Fruit fly (Drosophila melanogaster) whole organism, pupa: ENCODE results near the gene mRpS30.

ENCODE experiments used
- CG10348 ChIP-seq: fragments of 200-800 bp; sonication (Bioruptor generic); IDR thresholded peaks from 2 replicates; pipeline ENCODE4 v1.3.6; 2022; ENCODE audit warnings: missing biosample characterization, missing genetic modification characterization
- CG12605 ChIP-seq: fragments of 200-800 bp; sonication (Bioruptor generic); IDR thresholded peaks from 2 replicates; pipeline ENCODE4 v1.3.6; 2022; ENCODE audit warnings: missing biosample characterization, missing genetic modification characterization
- CG13204 ChIP-seq: fragments of 200-800 bp; sonication (Bioruptor generic); optimal IDR thresholded peaks from 2 replicates; lab custom pipeline; 2018; ENCODE audit warnings: missing biosample characterization, mild to moderate bottlenecking, missing genetic modification characterization, moderate library complexity
- CG14655 ChIP-seq: fragments of 200-800 bp; sonication (Bioruptor generic); optimal IDR thresholded peaks from 3 replicates; lab custom pipeline; 2017; ENCODE audit warnings: mild to moderate bottlenecking, missing biosample characterization, missing genetic modification reagents, missing genetic modification characterization
- CG15710 ChIP-seq: fragments of 200-800 bp; sonication (Bioruptor generic); optimal IDR thresholded peaks from 2 replicates; lab custom pipeline; 2018; ENCODE audit warnings: missing biosample characterization, mild to moderate bottlenecking, missing genetic modification characterization, moderate library complexity
- CG17806 ChIP-seq: fragments of 200-800 bp; sonication (Bioruptor generic); optimal IDR thresholded peaks from 2 replicates; lab custom pipeline; 2018; ENCODE audit warnings: missing biosample characterization, mild to moderate bottlenecking, missing genetic modification characterization, moderate library complexity
- CG32121 ChIP-seq: fragments of 200-800 bp; sonication (Bioruptor generic); IDR thresholded peaks from 2 replicates; pipeline ENCODE4 v1.3.6; 2022; ENCODE audit warnings: missing biosample characterization, missing genetic modification characterization
- CG34367 ChIP-seq: fragments of 200-800 bp; sonication (Bioruptor generic); optimal IDR thresholded peaks from 2 replicates; lab custom pipeline; 2018; ENCODE audit warnings: missing biosample characterization, mild to moderate bottlenecking, missing genetic modification characterization
- CG4496 ChIP-seq: fragments of 200-800 bp; sonication (Bioruptor generic); IDR thresholded peaks from 3 replicates; pipeline ENCODE4 v1.3.6; 2022; ENCODE audit warnings: missing biosample characterization, missing genetic modification characterization
- CG8159 ChIP-seq: fragments of 200-800 bp; sonication (Bioruptor generic); optimal IDR thresholded peaks from 3 replicates; lab custom pipeline; 2018; ENCODE audit warnings: missing biosample characterization, mild to moderate bottlenecking, missing genetic modification characterization, moderate library complexity
- CG8301 ChIP-seq: fragments of 200-800 bp; sonication (Bioruptor generic); optimal IDR thresholded peaks from 2 replicates; lab custom pipeline; 2018; ENCODE audit warnings: missing biosample characterization, mild to moderate bottlenecking, missing genetic modification characterization
- CG9948 ChIP-seq: fragments of 200-800 bp; sonication (Bioruptor generic); optimal IDR thresholded peaks from 2 replicates; lab custom pipeline; 2018; ENCODE audit warnings: missing biosample characterization, mild to moderate bottlenecking, missing genetic modification characterization, moderate library complexity
- D1 ChIP-seq: fragments of 200-800 bp; sonication (Bioruptor generic); optimal IDR thresholded peaks from 2 replicates; lab custom pipeline; 2018; ENCODE audit warnings: missing biosample characterization, mild to moderate bottlenecking, missing genetic modification characterization, moderate library complexity
- Ets98B ChIP-seq: fragments of 200-800 bp; sonication (Bioruptor generic); IDR thresholded peaks from 2 replicates; pipeline ENCODE4 v1.3.6; 2022; ENCODE audit warnings: missing biosample characterization, missing genetic modification characterization
- Pif1A ChIP-seq: fragments of 200-800 bp; sonication (Bioruptor generic); optimal IDR thresholded peaks from 3 replicates; lab custom pipeline; 2016; ENCODE audit warnings: missing biosample characterization, missing genetic modification characterization
- Pif1B ChIP-seq: fragments of 200-800 bp; sonication (Bioruptor generic); optimal IDR thresholded peaks from 3 replicates; lab custom pipeline; 2016; ENCODE audit warnings: missing biosample characterization, missing genetic modification characterization
- Snoo ChIP-seq: fragments of 200-800 bp; sonication (Bioruptor generic); optimal IDR thresholded peaks from 3 replicates; lab custom pipeline; 2017; ENCODE audit warnings: missing biosample characterization, mild to moderate bottlenecking, missing genetic modification characterization, inconsistent platforms
- fd96Ca ChIP-seq: fragments of 200-800 bp; sonication (Bioruptor generic); IDR thresholded peaks from 3 replicates; pipeline ENCODE4 v1.3.6; 2022; ENCODE audit warnings: missing biosample characterization, missing genetic modification characterization
- gl ChIP-seq: fragments of 200-800 bp; sonication (Bioruptor generic); optimal IDR thresholded peaks from 2 replicates; lab custom pipeline; 2018; ENCODE audit warnings: missing biosample characterization, mild to moderate bottlenecking, missing genetic modification characterization
- rn ChIP-seq: fragments of 200-800 bp; sonication (Bioruptor generic); IDR thresholded peaks from 2 replicates; pipeline ENCODE4 v1.3.6; 2022; ENCODE audit warnings: missing biosample characterization, missing genetic modification characterization

mRpS30 gene

DNA sequence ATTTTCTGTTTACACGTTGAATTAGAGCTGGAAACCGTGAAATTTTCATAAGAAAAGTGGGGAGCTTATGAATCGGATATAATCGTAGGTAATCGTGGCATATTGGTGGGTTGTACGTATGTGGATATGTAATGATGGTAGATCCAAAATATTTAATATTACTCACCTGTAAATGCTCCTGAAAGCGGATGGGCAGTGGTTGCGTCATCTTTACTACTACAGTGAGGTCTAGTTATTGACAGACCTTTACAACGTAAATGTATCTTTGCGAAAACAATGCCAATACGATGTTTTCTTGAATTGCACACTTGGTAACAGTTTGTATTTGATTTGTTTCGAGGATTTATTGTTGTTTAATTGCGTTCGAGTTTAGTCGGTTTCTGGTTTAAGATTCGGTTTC, 48.1 kb downstream of the mRpS30 start:
- TF ChIP-seq CG4496: no peak
- TF ChIP-seq CG32121: no peak
- no peak for TF ChIP-seq CG14655 (GFP tag; lab: Kevin White, UChicago)
- TF ChIP-seq CG34367 (tag; lab: Kevin White, UChicago): no peak
- TF ChIP-seq CG15710 (tag; lab: Kevin White, UChicago): no peak
- no peak for TF ChIP-seq Ets98B (GFP tag; lab: Robert Waterston, UW)
- no peak for TF ChIP-seq CG9948 (tag; lab: Kevin White, UChicago)
- no peak for TF ChIP-seq CG12605 (GFP tag; lab: Robert Waterston, UW)
- TF ChIP-seq D1 (tag; lab: Kevin White, UChicago): no peak
- no peak for TF ChIP-seq fd96Ca
- TF ChIP-seq Pif1A (GFP tag; lab: Kevin White, UChicago): no peak
- no peak for TF ChIP-seq rn (GFP tag; lab: Robert Waterston, UW)
- TF ChIP-seq, all 21 proteins: peak for 0

DNA sequence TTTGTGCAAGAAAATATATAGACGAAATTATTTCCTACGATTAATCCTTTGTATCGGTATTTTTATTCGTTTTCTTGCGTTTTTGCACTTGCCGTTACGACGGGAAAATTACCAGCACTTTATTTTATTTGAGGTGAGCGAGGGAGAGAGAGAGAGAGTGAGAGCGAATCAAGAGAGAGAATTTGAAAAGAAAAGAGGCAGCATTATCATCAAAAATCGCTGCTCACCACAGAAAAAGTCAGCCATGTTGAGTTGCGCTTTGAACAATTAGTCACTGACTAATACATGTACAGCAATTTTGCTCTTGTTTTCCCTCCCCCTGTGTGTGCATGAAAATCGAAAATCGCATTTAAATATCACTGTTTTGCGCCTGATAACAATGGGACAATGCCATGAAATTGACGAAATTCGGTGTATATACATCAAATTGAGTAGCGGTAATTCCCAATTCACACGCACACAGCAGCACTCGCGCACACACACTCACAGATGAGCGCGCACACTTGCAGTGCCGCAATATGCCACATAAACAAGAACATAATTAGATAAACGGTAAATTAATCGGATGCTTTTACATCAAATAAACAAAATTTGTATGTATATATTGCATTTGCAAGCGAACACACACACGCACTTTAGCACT, 48.9 kb downstream of the mRpS30 start:
- TF ChIP-seq gl (tag; lab: Kevin White, UChicago) (peak; percentile 1), CG4496 (0 out of 3 replicates have a peak, but pooled peaks have one; percentile 13), Ets98B (GFP tag; lab: Robert Waterston, UW) (peak; percentile 48; the same call in 1 of the 2 replicates), CG14655 (GFP tag; lab: Kevin White, UChicago) (no peak), CG8159 (tag; lab: Kevin White, UChicago) (no peak), CG12605 (GFP tag; lab: Robert Waterston, UW) (peak; percentile 58; the same call in 1 of the 2 replicates)

DNA sequence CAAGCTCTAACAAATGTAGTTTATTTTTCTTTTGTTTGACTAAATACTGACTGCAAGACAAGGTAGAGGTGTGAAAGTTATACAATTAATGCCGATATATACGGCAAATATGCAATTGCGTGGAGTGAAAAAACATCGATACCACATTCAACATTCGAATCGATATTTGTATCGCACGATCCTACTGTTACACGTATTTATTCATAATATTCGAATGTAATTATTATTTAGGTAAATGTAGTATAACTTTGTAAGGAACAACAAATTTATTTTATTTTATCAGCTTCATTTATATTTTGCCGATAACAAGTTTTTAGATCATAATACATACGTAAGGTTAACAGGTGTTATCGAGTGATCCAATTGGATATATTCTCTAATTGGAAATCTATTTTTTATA, 49.5 kb downstream of the mRpS30 start, which contains the start of gene Chc:
Gene Chc (minus strand): TSS at position 98 of the 400 bp plus-strand sequence.
- TF ChIP-seq CG14655 (GFP tag; lab: Kevin White, UChicago) (no peak), CG32121 (no peak), D1 (tag; lab: Kevin White, UChicago) (peak; percentile 54), CG17806 (tag; lab: Kevin White, UChicago) (no peak), gl (tag; lab: Kevin White, UChicago) (no peak), CG8159 (tag; lab: Kevin White, UChicago) (no peak), fd96Ca (no peak), Ets98B (GFP tag; lab: Robert Waterston, UW) (peak; percentile 30; the same call in 1 of the 2 replicates), CG34367 (tag; lab: Kevin White, UChicago) (no peak), CG9948 (tag; lab: Kevin White, UChicago) (no peak)

DNA sequence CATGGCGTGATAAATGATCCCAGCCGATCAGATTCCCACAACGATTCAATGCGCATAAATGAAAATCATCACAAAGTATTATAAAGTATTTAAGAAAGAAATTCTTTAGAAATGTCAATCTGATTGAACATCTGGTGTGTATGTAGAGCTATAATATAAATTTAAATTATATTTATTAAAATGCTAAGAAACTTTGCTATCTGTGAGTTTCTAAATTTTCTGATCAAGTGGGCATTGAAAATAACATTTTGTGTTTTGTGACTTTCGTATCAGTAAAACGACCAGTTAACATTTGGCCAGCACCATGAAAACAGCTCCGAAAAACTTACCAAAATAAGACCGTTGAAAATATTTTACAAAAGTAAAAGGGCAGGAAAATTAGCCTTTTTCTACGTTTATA, 51.7 kb downstream of the mRpS30 start, which contains the start of gene CG8565:
Gene CG8565 (plus strand): TSS at position 301 of the 400 bp plus-strand sequence.
- TF ChIP-seq CG9948 (tag; lab: Kevin White, UChicago): no peak
- TF ChIP-seq CG32121: no peak
- TF ChIP-seq Pif1A (GFP tag; lab: Kevin White, UChicago): no peak
- TF ChIP-seq D1 (tag; lab: Kevin White, UChicago): no peak
- TF ChIP-seq CG14655 (GFP tag; lab: Kevin White, UChicago): no peak
- TF ChIP-seq CG12605 (GFP tag; lab: Robert Waterston, UW): no peak
- no peak for TF ChIP-seq CG4496
- TF ChIP-seq CG34367 (tag; lab: Kevin White, UChicago): no peak
- no peak for TF ChIP-seq CG17806 (tag; lab: Kevin White, UChicago)
- TF ChIP-seq CG8301: no peak
- no peak for TF ChIP-seq gl (tag; lab: Kevin White, UChicago)
- TF ChIP-seq Ets98B (GFP tag; lab: Robert Waterston, UW): no peak
- no peak for TF ChIP-seq Pif1B (GFP tag; lab: Kevin White, UChicago)
- TF ChIP-seq Snoo (tag; lab: Kevin White, UChicago): no peak
- TF ChIP-seq CG10348 (GFP tag; lab: Robert Waterston, UW): no peak
- TF ChIP-seq CG15710 (tag; lab: Kevin White, UChicago): no peak
- TF ChIP-seq CG8159 (tag; lab: Kevin White, UChicago): no peak
- TF ChIP-seq rn (GFP tag; lab: Robert Waterston, UW): no peak
- no peak for TF ChIP-seq fd96Ca
- no peak for TF ChIP-seq CG13204 (GFP tag; lab: Kevin White, UChicago)
- TF ChIP-seq, all 21 proteins: peak for 0
